Fruit fly (Drosophila melanogaster): ENCODE data around the gene CG33116.

Gene CG33116

DNA sequence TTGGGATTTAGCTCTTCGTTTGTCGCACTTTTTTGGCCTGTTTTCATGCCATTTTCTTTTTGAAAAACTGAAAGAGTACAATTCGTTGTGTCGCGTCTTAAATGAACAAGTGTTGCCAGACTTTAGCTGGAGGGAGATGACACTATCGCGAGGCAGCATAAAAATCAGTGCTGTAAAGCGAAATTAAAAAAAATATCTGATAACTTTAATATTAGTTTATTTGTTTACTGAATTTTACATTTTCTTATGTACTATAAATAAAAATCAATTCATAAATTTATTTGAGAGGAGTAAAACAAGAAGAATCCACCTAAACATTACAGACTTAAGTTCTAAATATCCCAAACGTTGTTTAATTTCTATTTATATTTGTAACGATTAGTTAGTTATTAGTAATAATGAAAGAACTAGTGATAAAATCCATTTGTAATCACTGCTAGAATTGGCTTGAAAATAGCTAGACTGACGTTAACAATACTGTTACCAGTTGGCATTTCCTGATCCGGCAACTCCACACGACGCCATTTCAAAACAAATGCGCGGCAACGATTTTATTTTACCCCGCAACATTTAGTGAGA lies 44.0 kb downstream of the CG33116 start, which contains the start of the genes spi and msb1l (continued):
- TF ChIP-seq Met (GFP tag; optimal IDR thresholded peaks at IDR 0.05) = peak; percentile 25
- TF ChIP-seq Smox (GFP tag; optimal IDR thresholded peaks at IDR 0.05) = peak; percentile 45
- TF ChIP-seq CG11902 (GFP tag; optimal IDR thresholded peaks at IDR 0.05) = peak; percentile 5
- TF ChIP-seq Hr39 (GFP tag; optimal IDR thresholded peaks at IDR 0.05) = peak; percentile 9

DNA sequence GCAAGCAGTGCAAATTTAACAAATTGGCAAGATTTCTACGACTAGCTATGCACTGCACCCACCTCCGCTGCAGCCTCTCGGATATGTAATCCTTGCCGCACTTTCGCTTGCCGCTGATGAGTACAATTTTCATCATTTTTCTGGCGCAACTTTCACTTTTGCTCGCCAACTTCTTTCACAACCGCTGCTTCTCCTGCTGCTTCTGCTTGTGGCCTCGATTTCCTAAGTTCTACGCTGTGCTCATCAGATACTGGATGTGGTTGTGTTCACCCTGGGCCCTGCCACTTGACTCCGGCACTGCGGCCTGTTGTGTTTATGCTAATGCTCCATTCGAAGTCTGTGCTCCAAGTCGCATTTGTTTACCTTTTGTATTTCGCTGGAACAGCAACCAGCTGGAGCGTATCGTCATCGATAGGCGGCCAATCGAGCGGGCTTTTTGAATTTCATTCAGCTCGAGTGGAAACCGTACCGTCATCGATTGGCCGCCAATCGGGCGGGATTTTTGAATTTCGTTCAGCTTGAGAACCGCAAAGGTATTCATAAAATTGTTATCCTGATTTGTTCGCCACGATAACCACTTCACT lies 46.8 kb downstream of the CG33116 start, which contains the start of gene Pmvk:
Gene Pmvk (minus strand): TSS at position 357 of the 584 bp plus-strand sequence.
- TF ChIP-seq CG34406 (GFP tag; optimal IDR thresholded peaks at IDR 0.05) = no peak
- TF ChIP-seq achi (GFP tag; optimal IDR thresholded peaks at IDR 0.05) = no peak
- TF ChIP-seq CG10669 (GFP tag; optimal IDR thresholded peaks at IDR 0.05) = no peak
- peak; percentile 98 for TF ChIP-seq Blimp-1 (GFP tag; optimal IDR thresholded peaks at IDR 0.05)
- TF ChIP-seq CG9139 (GFP tag; optimal IDR thresholded peaks at IDR 0.05) = no peak
- no peak for TF ChIP-seq CG7368 (GFP tag; optimal IDR thresholded peaks at IDR 0.05)
- no peak for TF ChIP-seq Hr38 (GFP tag; optimal IDR thresholded peaks at IDR 0.05)
- TF ChIP-seq net (GFP tag; optimal IDR thresholded peaks at IDR 0.05) = no peak
- no peak for TF ChIP-seq Eip75B (GFP tag; optimal IDR thresholded peaks at IDR 0.05)
- no peak for TF ChIP-seq fd85E (GFP tag; optimal IDR thresholded peaks at IDR 0.05)
- no peak for TF ChIP-seq CG6808 (GFP tag; optimal IDR thresholded peaks at IDR 0.05)
- 0 out of 2 replicates have a peak, but pooled peaks have one; percentile 14 for TF ChIP-seq CG15336 (GFP tag; IDR thresholded peaks at IDR 0.05)
- TF ChIP-seq CG6854 (GFP tag; optimal IDR thresholded peaks at IDR 0.05) = peak; percentile 26
- peak; percentile 88 for TF ChIP-seq fkh (GFP tag; optimal IDR thresholded peaks at IDR 0.05)

DNA sequence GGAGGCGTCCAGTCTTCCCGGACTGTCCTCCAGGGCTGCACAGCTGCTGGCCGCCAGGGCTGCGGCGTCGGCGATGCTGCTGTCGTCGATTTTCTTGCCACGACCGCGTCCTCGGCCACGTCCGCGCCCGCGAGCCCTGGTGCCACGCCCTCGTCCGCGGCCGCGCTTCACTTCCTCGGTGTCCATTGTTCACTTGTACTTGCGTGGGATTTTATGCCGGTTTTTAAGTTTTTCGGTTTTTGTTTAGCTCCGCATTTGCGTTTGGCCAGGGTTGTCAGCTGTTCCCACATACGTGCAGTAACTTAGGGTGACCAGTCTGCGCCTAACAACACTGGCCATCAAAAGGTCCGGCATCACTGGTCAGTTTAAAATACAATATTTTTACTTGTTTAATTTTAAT lies 48.9 kb downstream of the CG33116 start, which contains the start of gene Hakai:
Gene Hakai (minus strand): TSS at position 290 of the 400 bp plus-strand sequence.
- no peak for TF ChIP-seq salr (GFP tag; optimal IDR thresholded peaks at IDR 0.05)
- TF ChIP-seq Sox15 (GFP tag; optimal IDR thresholded peaks at IDR 0.05) = peak; percentile 5
- peak; percentile 53 for TF ChIP-seq esn (GFP tag; optimal IDR thresholded peaks at IDR 0.05)
- peak; percentile 57 for TF ChIP-seq Sox14 (GFP tag; optimal IDR thresholded peaks at IDR 0.05)
- TF ChIP-seq Ets21C (GFP tag; optimal IDR thresholded peaks at IDR 0.05) = peak; percentile 25
- TF ChIP-seq CG1621 (tag; optimal IDR thresholded peaks at IDR 0.05) = peak; percentile 6
- TF ChIP-seq Eip78C (GFP tag) = peak; percentile 57
- TF ChIP-seq CG6276 (GFP tag; optimal IDR thresholded peaks at IDR 0.05) = no peak
- TF ChIP-seq Lpt (GFP tag; optimal IDR thresholded peaks at IDR 0.05) = no peak
- TF ChIP-seq lz (GFP tag; optimal IDR thresholded peaks at IDR 0.05) = peak; percentile 51
- no peak for TF ChIP-seq vri (GFP tag; optimal IDR thresholded peaks at IDR 0.05)
- TF ChIP-seq CG11294 (GFP tag; IDR thresholded peaks at IDR 0.05) = peak; percentile 9; the same call in 1 of the 2 replicates
- TF ChIP-seq acj6 (GFP tag; optimal IDR thresholded peaks at IDR 0.05) = peak; percentile 30
- peak; percentile 46 for TF ChIP-seq Met (GFP tag; optimal IDR thresholded peaks at IDR 0.05)
- no peak for TF ChIP-seq Blimp-1 (GFP tag; optimal IDR thresholded peaks at IDR 0.05)
- TF ChIP-seq fd85E (GFP tag; optimal IDR thresholded peaks at IDR 0.05) = no peak
- no peak for TF ChIP-seq Eip93F (GFP tag; optimal IDR thresholded peaks at IDR 0.05)
- TF ChIP-seq fd59A (GFP tag; optimal IDR thresholded peaks at IDR 0.05) = no peak
- TF ChIP-seq dac (GFP tag; optimal IDR thresholded peaks at IDR 0.05) = no peak
- peak; percentile 55 for TF ChIP-seq Hr39 (GFP tag; optimal IDR thresholded peaks at IDR 0.05)
- TF ChIP-seq spab (GFP tag; optimal IDR thresholded peaks at IDR 0.05) = no peak
- peak; percentile 50 for TF ChIP-seq OdsH (GFP tag; optimal IDR thresholded peaks at IDR 0.05)
- no peak; the same call in 2 of the 3 replicates for TF ChIP-seq CG8119 (GFP tag; IDR thresholded peaks at IDR 0.05)
- TF ChIP-seq CG3919 (GFP tag; optimal IDR thresholded peaks at IDR 0.05) = peak; percentile 74
- TF ChIP-seq dsx (GFP tag; optimal IDR thresholded peaks at IDR 0.05; ENCODE audit: poor library complexity, severe bottlenecking) = no peak
- peak; percentile 67; the same call in 1 of the 3 replicates for TF ChIP-seq CG6163 (GFP tag; IDR thresholded peaks at IDR 0.05)
- peak; percentile 29 for TF ChIP-seq pdm3 (GFP tag; optimal IDR thresholded peaks at IDR 0.05)
- TF ChIP-seq ss (GFP tag; optimal IDR thresholded peaks at IDR 0.05) = peak in 1 of 2 experiments; percentile 29
- TF ChIP-seq CG8632 (GFP tag; optimal IDR thresholded peaks at IDR 0.05) = no peak
- no peak for TF ChIP-seq svp (GFP tag)
- peak; percentile 64 for TF ChIP-seq cyc (GFP tag; optimal IDR thresholded peaks at IDR 0.05)
- no peak for TF ChIP-seq CG4318 (GFP tag; optimal IDR thresholded peaks at IDR 0.05)
- TF ChIP-seq CG15336 (GFP tag; IDR thresholded peaks at IDR 0.05) = no peak
- TF ChIP-seq Hr38 (GFP tag; optimal IDR thresholded peaks at IDR 0.05) = no peak
